Worm (Caenorhabditis elegans) whole organism, late embryonic: Measurements from ENCODE around the gene F46F2.5.

Source experiments
- F13H6.1 ChIP-seq: sonication (generic microtip); optimal IDR thresholded peaks from 2 replicates; lab custom pipeline; 2016; ENCODE audit warnings: missing genetic modification characterization, missing compliant biosample characterization
- ama-1 ChIP-seq: fragments of 150-350 bp; optimal IDR thresholded peaks from 2 replicates; lab custom pipeline; 2014
- pha-4 ChIP-seq: fragments of 150-350 bp; optimal IDR thresholded peaks from 2 replicates; lab custom pipeline; 2018; ENCODE audit warnings: missing biosample characterization, missing genetic modification reagents, missing genetic modification characterization
- pqm-1 ChIP-seq: sonication (generic microtip); optimal IDR thresholded peaks from 2 replicates; lab custom pipeline; 2016; ENCODE audit warnings: missing genetic modification characterization, missing compliant biosample characterization
- unc-3 ChIP-seq, 2 experiments: fragments of 200-800 bp in 1 of 2; sonication (Bioruptor generic) in 1 of 2; sonication (generic microtip) in 1 of 2; conservative IDR thresholded peaks in 1 of 2; optimal IDR thresholded peaks in 1 of 2; 2 replicates each; pipeline versions ENCODE4 v1.3.6 to Lab custom; 2016 to 2022; ENCODE audit warnings: missing compliant biosample characterization in 2 of 2, missing genetic modification characterization in 2 of 2, missing genetic modification reagents in 1 of 2

DNA sequence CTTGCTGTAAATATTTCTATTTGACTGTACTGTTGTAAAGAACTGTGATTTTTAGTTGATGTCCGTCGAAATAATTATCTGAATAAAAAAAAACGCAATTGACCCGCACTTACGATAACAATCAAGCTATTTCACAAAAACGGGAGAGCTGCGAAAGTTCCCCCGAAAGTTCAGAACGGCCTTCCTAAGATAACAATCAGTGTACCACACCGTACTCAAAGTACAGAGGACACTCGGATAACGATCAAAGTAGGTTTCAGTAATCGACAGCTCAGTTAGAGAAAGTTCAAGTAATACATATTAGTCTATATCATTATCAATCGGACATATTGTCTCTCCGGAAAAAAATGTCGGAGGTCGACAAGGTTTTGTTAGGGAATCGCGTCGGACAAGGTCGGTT, 48.5 kb downstream of the F46F2.5 start:
- TF ChIP-seq F13H6.1 (tag; lab: Kevin White, UChicago) (no peak), unc-3 (GFP tag; conservative IDR thresholded peaks at IDR 0.05; lab: Robert Waterston, UW) (no peak), unc-3 (tag; optimal IDR thresholded peaks at IDR 0.05; lab: Kevin White, UChicago) (no peak), pha-4 (tag; lab: Kevin White, UChicago) (no peak), ama-1 (lab: Kevin White, UChicago) (no peak), pqm-1 (tag; lab: Kevin White, UChicago) (no peak)
